Worm (Caenorhabditis elegans) whole organism, young adult: Measurements from ENCODE around the gene rpoa-1.
A peak's percentile ranks its signal among the peaks of the same experiment; 100 is the strongest.

Experiments used
- B0035.1 ChIP-seq: sonication (generic microtip); optimal IDR thresholded peaks from 2 replicates; lab custom pipeline; 2016; ENCODE audit warnings: missing genetic modification characterization, mild to moderate bottlenecking, missing compliant biosample characterization, missing genotype, missing genetic modification reagents
- B0336.3 ChIP-seq: fragments of 200-800 bp; sonication (Bioruptor generic); IDR thresholded peaks from 2 replicates; pipeline ENCODE4 v1.3.6; 2022; ENCODE audit warnings: missing genetic modification characterization, missing compliant biosample characterization
- D2030.7 ChIP-seq: fragments of 200-800 bp; sonication (Bioruptor generic); IDR thresholded peaks from 2 replicates; pipeline ENCODE4 v1.3.6; 2022; ENCODE audit warnings: missing genetic modification reagents, missing genetic modification characterization, missing compliant biosample characterization
- F23B12.7 ChIP-seq: sonication (generic microtip); optimal IDR thresholded peaks from 2 replicates; lab custom pipeline; 2017; ENCODE audit warnings: missing genetic modification characterization, mild to moderate bottlenecking, missing compliant biosample characterization, antibody characterized with exemption, moderate library complexity; ENCODE audit not compliant: insufficient read depth
- F33H1.4 ChIP-seq: fragments of 200-800 bp; sonication (Bioruptor generic); IDR thresholded peaks from 2 replicates; pipeline ENCODE4 v1.3.6; 2022; ENCODE audit warnings: missing genetic modification reagents, missing genetic modification characterization, missing compliant biosample characterization
- F37B4.10 ChIP-seq: fragments of 200-800 bp; sonication (Bioruptor generic); IDR thresholded peaks from 2 replicates; pipeline ENCODE4 v1.3.6; 2022; ENCODE audit warnings: missing genetic modification characterization, missing compliant biosample characterization
- F39B2.1 ChIP-seq: fragments of 200-800 bp; sonication (Bioruptor generic); IDR thresholded peaks from 2 replicates; pipeline ENCODE4 v1.3.6; 2022; ENCODE audit warnings: missing genetic modification reagents, missing genetic modification characterization, missing compliant biosample characterization
- F49E8.2 ChIP-seq: sonication (generic microtip); optimal IDR thresholded peaks from 3 replicates; lab custom pipeline; 2017; ENCODE audit warnings: missing genetic modification characterization, mild to moderate bottlenecking, missing compliant biosample characterization, antibody characterized with exemption, moderate library complexity; ENCODE audit not compliant: insufficient read depth
- T26A5.8 ChIP-seq: sonication (generic microtip); optimal IDR thresholded peaks from 2 replicates; lab custom pipeline; 2016; ENCODE audit warnings: missing genetic modification characterization, missing compliant biosample characterization
- Y53G8AR.9 ChIP-seq: fragments of 200-800 bp; sonication (Bioruptor generic); conservative IDR thresholded peaks from 2 replicates; pipeline ENCODE4 v1.3.6; 2022; ENCODE audit warnings: missing genetic modification reagents, missing genetic modification characterization, missing compliant biosample characterization
- Y56A3A.18 ChIP-seq: fragments of 200-800 bp; sonication (Bioruptor generic); IDR thresholded peaks from 2 replicates; pipeline ENCODE4 v1.3.6; 2022; ENCODE audit warnings: missing genetic modification reagents, missing genetic modification characterization, missing compliant biosample characterization
- Y67H2A.10 ChIP-seq: fragments of 200-800 bp; sonication (Bioruptor generic); conservative IDR thresholded peaks from 2 replicates; pipeline ENCODE4 v1.3.6; 2022; ENCODE audit warnings: missing genetic modification reagents, missing genetic modification characterization, missing compliant biosample characterization
- ama-1 ChIP-seq, 3 experiments: fragments of 150-350 bp in 1 of 3; sonication (generic microtip) in 2 of 3; optimal IDR thresholded peaks; 2 replicates each; lab custom pipeline; 2014 to 2018; ENCODE audit warnings: missing biosample characterization in 2 of 3, missing genetic modification characterization in 2 of 3, missing genetic modification reagents in 2 of 3
- aptf-2 ChIP-seq: fragments of 200-800 bp; sonication (Bioruptor generic); conservative IDR thresholded peaks from 2 replicates; pipeline ENCODE4 v1.3.6; 2022; ENCODE audit warnings: missing genetic modification reagents, missing genetic modification characterization, missing compliant biosample characterization
- attf-6 ChIP-seq: fragments of 200-800 bp; sonication (Bioruptor generic); IDR thresholded peaks from 2 replicates; pipeline ENCODE4 v1.3.6; 2022; ENCODE audit warnings: missing genetic modification reagents, missing genetic modification characterization, missing compliant biosample characterization
- ccch-3 ChIP-seq: fragments of 200-800 bp; sonication (Bioruptor generic); optimal IDR thresholded peaks from 2 replicates; lab custom pipeline; 2018; ENCODE audit warnings: mild to moderate bottlenecking, missing genetic modification characterization, missing compliant biosample characterization
- cebp-2 ChIP-seq: fragments of 200-800 bp; sonication (Bioruptor generic); IDR thresholded peaks from 2 replicates; pipeline ENCODE4 v1.3.6; 2022; ENCODE audit warnings: missing genetic modification characterization, missing compliant biosample characterization
- ceh-40 ChIP-seq: fragments of 200-800 bp; sonication (Bioruptor generic); IDR thresholded peaks from 2 replicates; pipeline ENCODE4 v1.3.6; 2022; ENCODE audit warnings: missing genetic modification characterization, missing compliant biosample characterization
- dox-1 ChIP-seq: fragments of 200-800 bp; sonication (Bioruptor generic); IDR thresholded peaks from 2 replicates; pipeline ENCODE4 v1.3.6; 2022; ENCODE audit warnings: missing genetic modification reagents, missing genetic modification characterization, missing compliant biosample characterization
- efl-1 ChIP-seq: fragments of 150-350 bp; optimal IDR thresholded peaks from 2 replicates; lab custom pipeline; 2014; ENCODE audit warnings: missing biosample characterization, missing genetic modification reagents, missing genetic modification characterization
- egl-18 ChIP-seq: fragments of 200-800 bp; sonication (Bioruptor generic); IDR thresholded peaks from 2 replicates; pipeline ENCODE4 v1.3.6; 2022; ENCODE audit warnings: missing genetic modification reagents, missing genetic modification characterization, missing compliant biosample characterization
- ekl-4 ChIP-seq: fragments of 200-800 bp; sonication (Bioruptor generic); IDR thresholded peaks from 2 replicates; pipeline ENCODE4 v1.3.6; 2022; ENCODE audit warnings: missing genetic modification reagents, missing genetic modification characterization, missing compliant biosample characterization
- hmg-1.2 ChIP-seq: fragments of 200-800 bp; sonication (Bioruptor generic); IDR thresholded peaks from 2 replicates; pipeline ENCODE4 v1.3.6; 2022; ENCODE audit warnings: missing genetic modification reagents, missing genetic modification characterization, missing compliant biosample characterization
- hsf-1 ChIP-seq: fragments of 200-800 bp; sonication (Bioruptor generic); IDR thresholded peaks from 2 replicates; pipeline ENCODE4 v1.3.6; 2022; ENCODE audit warnings: missing genetic modification reagents, missing genetic modification characterization, missing compliant biosample characterization
- lin-26 ChIP-seq: fragments of 200-800 bp; sonication (Bioruptor generic); IDR thresholded peaks from 2 replicates; pipeline ENCODE4 v1.3.6; 2022; ENCODE audit warnings: missing genetic modification reagents, missing genetic modification characterization, missing compliant biosample characterization
- lin-54 ChIP-seq: fragments of 200-800 bp; sonication (Bioruptor generic); optimal IDR thresholded peaks from 2 replicates; lab custom pipeline; 2018; ENCODE audit warnings: mild to moderate bottlenecking, missing genetic modification characterization, missing compliant biosample characterization
- lsl-1 ChIP-seq: fragments of 200-800 bp; sonication (Bioruptor generic); optimal IDR thresholded peaks from 2 replicates; lab custom pipeline; 2018; ENCODE audit warnings: mild to moderate bottlenecking, missing genetic modification characterization, moderate library complexity, missing compliant biosample characterization
- madf-3 ChIP-seq: fragments of 200-800 bp; sonication (Bioruptor generic); IDR thresholded peaks from 2 replicates; pipeline ENCODE4 v1.3.6; 2022; ENCODE audit warnings: missing genetic modification reagents, missing genetic modification characterization, missing compliant biosample characterization
- madf-6 ChIP-seq: fragments of 200-800 bp; sonication (Bioruptor generic); IDR thresholded peaks from 2 replicates; pipeline ENCODE4 v1.3.6; 2022; ENCODE audit warnings: missing genetic modification reagents, missing genetic modification characterization, missing compliant biosample characterization
- madf-8 ChIP-seq: fragments of 200-800 bp; sonication (Bioruptor generic); conservative IDR thresholded peaks from 2 replicates; pipeline ENCODE4 v1.3.6; 2022; ENCODE audit warnings: missing genetic modification reagents, missing genetic modification characterization, missing compliant biosample characterization
- mcd-1 ChIP-seq: fragments of 200-800 bp; sonication (Bioruptor generic); IDR thresholded peaks from 2 replicates; pipeline ENCODE4 v1.3.6; 2022; ENCODE audit warnings: missing genetic modification reagents, missing genetic modification characterization, missing compliant biosample characterization
- pbrm-1 ChIP-seq: fragments of 200-800 bp; sonication (Bioruptor generic); IDR thresholded peaks from 2 replicates; pipeline ENCODE4 v1.3.6; 2022; ENCODE audit warnings: missing genetic modification reagents, missing genetic modification characterization, missing compliant biosample characterization
- sdz-38 ChIP-seq: sonication (generic microtip); optimal IDR thresholded peaks from 2 replicates; lab custom pipeline; 2016; ENCODE audit warnings: missing genotype, missing genetic modification characterization, missing compliant biosample characterization
- snpc-1.1 ChIP-seq: sonication (generic microtip); optimal IDR thresholded peaks from 2 replicates; lab custom pipeline; 2017; ENCODE audit warnings: missing genetic modification characterization, mild to moderate bottlenecking, missing compliant biosample characterization, antibody characterized with exemption, moderate library complexity, missing genotype, missing genetic modification reagents; ENCODE audit not compliant: insufficient read depth
- snpc-3.4 ChIP-seq: sonication (generic microtip); optimal IDR thresholded peaks from 2 replicates; lab custom pipeline; 2017; ENCODE audit warnings: missing genetic modification characterization, mild to moderate bottlenecking, missing compliant biosample characterization, antibody characterized with exemption, moderate library complexity, missing genotype, missing genetic modification reagents
- snpc-4 ChIP-seq, 5 experiments: fragments of 150-350 bp in 1 of 5; sonication (generic microtip) in 4 of 5; optimal IDR thresholded peaks; 2 replicates each; lab custom pipeline; 2014 to 2018; ENCODE audit warnings: missing genetic modification characterization in 5 of 5, missing biosample characterization in 3 of 5, antibody characterized with exemption in 2 of 5, mild to moderate bottlenecking in 2 of 5, missing compliant biosample characterization in 2 of 5, missing genotype in 2 of 5, moderate library complexity in 2 of 5, missing genetic modification reagents in 1 of 5
- somi-1 ChIP-seq: fragments of 200-800 bp; sonication (Bioruptor generic); optimal IDR thresholded peaks from 2 replicates; lab custom pipeline; 2018; ENCODE audit warnings: mild to moderate bottlenecking, missing genetic modification characterization, missing compliant biosample characterization
- tbp1 ChIP-seq: fragments of 200-800 bp; sonication (Bioruptor generic); optimal IDR thresholded peaks from 2 replicates; lab custom pipeline; 2018; ENCODE audit warnings: mild to moderate bottlenecking, missing genetic modification characterization, missing compliant biosample characterization
- unc-62 ChIP-seq: fragments of 150-350 bp; optimal IDR thresholded peaks from 2 replicates; lab custom pipeline; 2014; ENCODE audit warnings: missing biosample characterization, missing genetic modification reagents, missing genetic modification characterization
- xnd-1 ChIP-seq: sonication (generic microtip); optimal IDR thresholded peaks from 2 replicates; lab custom pipeline; 2016; ENCODE audit warnings: missing genotype, missing genetic modification reagents, missing genetic modification characterization, missing compliant biosample characterization
- zfh-2 ChIP-seq: fragments of 200-800 bp; sonication (Bioruptor generic); conservative IDR thresholded peaks from 2 replicates; pipeline ENCODE4 v1.3.6; 2022; ENCODE audit warnings: missing genetic modification reagents, missing genetic modification characterization, missing compliant biosample characterization
- ztf-25 ChIP-seq: fragments of 200-800 bp; sonication (Bioruptor generic); IDR thresholded peaks from 2 replicates; pipeline ENCODE4 v1.3.6; 2022; ENCODE audit warnings: missing genetic modification reagents, missing genetic modification characterization, missing compliant biosample characterization
- ztf-6 ChIP-seq: fragments of 200-800 bp; sonication (Bioruptor generic); IDR thresholded peaks from 2 replicates; pipeline ENCODE4 v1.3.6; 2022; ENCODE audit warnings: missing genetic modification reagents, missing genetic modification characterization, missing compliant biosample characterization

The rpoa-1 gene

ce11 chrII:13720650-13721049 is 26.1 kb upstream of the rpoa-1 start:
- TF ChIP-seq snpc-3.4 (tag; lab: Kevin White, UChicago) (no peak), unc-62 (no peak), sdz-38 (tag; lab: Kevin White, UChicago) (no peak), ccch-3 (GFP tag; lab: Kevin White, UChicago) (no peak), ztf-25 (GFP tag; lab: Robert Waterston, UW) (no peak), Y53G8AR.9 (no peak), T26A5.8 (no peak)

- TF ChIP-seq attf-6 (GFP tag; lab: Robert Waterston, UW) (peak; percentile 86), tbp1 (GFP tag; lab: Kevin White, UChicago) (peak; percentile 60), ama-1 (optimal IDR thresholded peaks at IDR 0.05; lab: Kevin White, UChicago) (no peak), ama-1 (GFP tag; optimal IDR thresholded peaks at IDR 0.05; lab: Kevin White, UChicago) (no peak), dox-1 (GFP tag; lab: Robert Waterston, UW) (0 out of 2 replicates have a peak, but pooled peaks have one; percentile 39), hsf-1 (GFP tag; lab: Robert Waterston, UW) (peak; percentile 14; the same call in 1 of the 2 replicates), ekl-4 (0 out of 2 replicates have a peak, but pooled peaks have one; percentile 56), efl-1 (GFP tag; lab: Kevin White, UChicago) (peak; percentile 50), pbrm-1 (0 out of 2 replicates have a peak, but pooled peaks have one; percentile 48), egl-18 (GFP tag; lab: Robert Waterston, UW) (no peak), madf-3 (GFP tag; lab: Robert Waterston, UW) (0 out of 2 replicates have a peak, but pooled peaks have one; percentile 22), B0035.1 (tag; lab: Kevin White, UChicago) (no peak), lsl-1 (GFP tag; lab: Kevin White, UChicago) (peak; percentile 60), snpc-3.4 (tag; lab: Kevin White, UChicago) (peak; percentile 37), F49E8.2 (tag; lab: Kevin White, UChicago) (no peak), F39B2.1 (GFP tag; lab: Robert Waterston, UW) (no peak), snpc-1.1 (peak; percentile 84), F37B4.10 (GFP tag; lab: Robert Waterston, UW) (no peak), zfh-2 (GFP tag; lab: Robert Waterston, UW) (peak; percentile 30; the same call in 1 of the 2 replicates), mcd-1 (peak; percentile 39), lin-54 (peak; percentile 28), madf-6 (GFP tag; lab: Robert Waterston, UW) (peak; percentile 86), cebp-2 (GFP tag; lab: Robert Waterston, UW) (no peak), lin-26 (peak; percentile 92), ztf-6 (GFP tag; lab: Robert Waterston, UW) (no peak), hmg-1.2 (GFP tag; lab: Robert Waterston, UW) (peak; percentile 80), B0336.3 (GFP tag; lab: Robert Waterston, UW) (peak; percentile 40; the same call in 1 of the 2 replicates), somi-1 (GFP tag; lab: Kevin White, UChicago) (no peak), F33H1.4 (GFP tag; lab: Robert Waterston, UW) (peak; percentile 48), ztf-25 (GFP tag; lab: Robert Waterston, UW) (no peak), madf-8 (GFP tag; lab: Robert Waterston, UW) (peak; percentile 58), ceh-40 (GFP tag; lab: Robert Waterston, UW) (no peak), Y56A3A.18 (GFP tag; lab: Robert Waterston, UW) (no peak), xnd-1 (tag; lab: Kevin White, UChicago) (peak; percentile 13), aptf-2 (GFP tag; lab: Robert Waterston, UW) (peak; percentile 80), F23B12.7 (no peak), D2030.7 (peak; percentile 74), Y67H2A.10 (no peak), snpc-4 (GFP tag; optimal IDR thresholded peaks at IDR 0.05; lab: Kevin White, UChicago) (peak; percentile 63), snpc-4 (tag; optimal IDR thresholded peaks at IDR 0.05; lab: Kevin White, UChicago) (peak in 3 of 4 experiments; percentile 76 to 95 (median 89))
These were observed 23.1 kb upstream of the rpoa-1 start for ce11 chrII:13717393-13718367.
